Worm (Caenorhabditis elegans): ENCODE measurements around the gene ubc-24.

The ubc-24 gene

ce11 chrII:8428947-8429919, 23.8 kb downstream of the ubc-24 start (continued):
- TF ChIP-seq F39B2.1 (GFP tag; IDR thresholded peaks at IDR 0.05) (no peak), pbrm-1 (GFP tag; IDR thresholded peaks at IDR 0.05) (no peak), let-526 (GFP tag; IDR thresholded peaks at IDR 0.05) (no peak), zim-3 (tag; optimal IDR thresholded peaks at IDR 0.05) (no peak), snpc-1.3 (tag; optimal IDR thresholded peaks at IDR 0.05; ENCODE audit: insufficient read depth) (no peak), lsl-1 (GFP tag; optimal IDR thresholded peaks at IDR 0.05) (peak; percentile 98), F52B5.7 (tag; optimal IDR thresholded peaks at IDR 0.05) (no peak), ZK185.1 (tag; optimal IDR thresholded peaks at IDR 0.05; ENCODE audit: poor library complexity, severe bottlenecking) (no peak)

- TF ChIP-seq mel-28 (tag; optimal IDR thresholded peaks at IDR 0.05; ENCODE audit: borderline replicate concordance) = no peak
- TF ChIP-seq B0261.1 (tag; optimal IDR thresholded peaks at IDR 0.05) = no peak
- TF ChIP-seq xnd-1 (tag; optimal IDR thresholded peaks at IDR 0.05) = no peak
- no peak for TF ChIP-seq zim-3 (tag; optimal IDR thresholded peaks at IDR 0.05)
- no peak for TF ChIP-seq ztf-25 (GFP tag; IDR thresholded peaks at IDR 0.05)
- TF ChIP-seq Y53G8AR.9 (GFP tag; conservative IDR thresholded peaks at IDR 0.05) = no peak
- TF ChIP-seq F37B4.10 (GFP tag; IDR thresholded peaks at IDR 0.05) = no peak
- TF ChIP-seq die-1 (tag; optimal IDR thresholded peaks at IDR 0.05) = no peak
- no peak for TF ChIP-seq mcd-1 (GFP tag; IDR thresholded peaks at IDR 0.05)
- no peak for TF ChIP-seq nhr-120 (GFP tag; IDR thresholded peaks at IDR 0.05)
- TF ChIP-seq Y67H2A.10 (GFP tag; conservative IDR thresholded peaks at IDR 0.05) = no peak
- TF ChIP-seq ztf-6 (GFP tag; IDR thresholded peaks at IDR 0.05) = no peak
- TF ChIP-seq K12H6.12 (tag; optimal IDR thresholded peaks at IDR 0.05) = no peak
- TF ChIP-seq akir-1 (GFP tag; optimal IDR thresholded peaks at IDR 0.05) = no peak
- TF ChIP-seq F52B5.7 (tag; optimal IDR thresholded peaks at IDR 0.05) = no peak
- TF ChIP-seq T26A5.8 (tag; optimal IDR thresholded peaks at IDR 0.05) = no peak
- TF ChIP-seq madf-10 (tag; optimal IDR thresholded peaks at IDR 0.05) = no peak
Measured at ce11 chrII:8431954-8432353, 26.6 kb downstream of the ubc-24 start, which contains the start of gene acp-2. Gene acp-2, minus strand, starts transcription at chrII:8432054.

ce11 chrII:8432949-8433348, 27.5 kb downstream of the ubc-24 start:
- TF ChIP-seq snpc-4 (GFP tag; optimal IDR thresholded peaks at IDR 0.05) = peak; percentile 33
- peak in 2 of 4 experiments; percentile 55 to 85 for TF ChIP-seq snpc-4 (tag; optimal IDR thresholded peaks at IDR 0.05)
- peak; percentile 51 for TF ChIP-seq snpc-1.1 (tag; optimal IDR thresholded peaks at IDR 0.05; ENCODE audit: insufficient read depth)
- TF ChIP-seq hmg-1.2 (GFP tag; IDR thresholded peaks at IDR 0.05) = peak; percentile 46
- peak; percentile 61 for TF ChIP-seq pbrm-1 (GFP tag; IDR thresholded peaks at IDR 0.05)
- 0 out of 2 replicates have a peak, but pooled peaks have one; percentile 67 for TF ChIP-seq attf-6 (GFP tag; IDR thresholded peaks at IDR 0.05)

- TF ChIP-seq him-1 (tag; optimal IDR thresholded peaks at IDR 0.05) = no peak
- TF ChIP-seq F52B5.7 (tag; optimal IDR thresholded peaks at IDR 0.05) = no peak
- TF ChIP-seq hlh-12 (tag; optimal IDR thresholded peaks at IDR 0.05) = no peak
- no peak for TF ChIP-seq F23B12.7 (tag; optimal IDR thresholded peaks at IDR 0.05; ENCODE audit: insufficient read depth)
Measured at ce11 chrII:8435005-8435404, 29.6 kb downstream of the ubc-24 start, which contains the start of gene acp-4. Gene acp-4, minus strand, starts transcription at chrII:8435105.

Measured in whole organism, young adult.